Fruit fly (Drosophila melanogaster): ENCODE results near the gene CG10550.

DNA sequence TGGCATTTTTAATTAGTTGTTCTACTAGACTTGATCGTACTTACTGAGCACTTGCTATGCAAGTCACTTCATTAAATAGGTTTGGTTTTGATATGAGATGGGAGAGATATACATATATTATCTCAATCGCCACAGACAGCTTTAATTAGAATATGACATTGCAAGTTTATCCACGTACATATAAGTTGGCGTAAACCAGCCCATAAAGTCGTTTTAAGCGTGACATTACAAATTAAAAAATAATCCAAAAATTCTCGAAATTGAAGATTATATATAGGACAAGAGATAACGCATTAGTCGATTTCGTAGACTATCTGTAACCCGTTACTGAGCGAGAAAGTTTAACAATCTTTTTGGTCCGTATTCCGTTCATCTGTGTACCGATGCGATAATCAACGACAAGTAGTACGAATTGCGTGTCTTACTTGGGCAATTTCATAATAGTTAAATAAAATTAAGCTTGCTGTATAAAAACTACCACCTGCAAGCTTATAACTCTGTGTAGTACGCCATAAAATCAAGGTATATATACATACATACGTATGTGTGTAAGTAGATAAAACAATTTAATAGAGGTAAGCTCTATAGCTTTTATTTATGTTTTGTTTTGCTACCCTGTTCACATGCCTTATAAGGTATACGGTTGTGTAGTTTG lies 12.0 kb upstream of the CG10550 start, which contains the start of gene CG10560:
- TF ChIP-seq psq (optimal IDR thresholded peaks at IDR 0.05) (no peak), pan (optimal IDR thresholded peaks at IDR 0.05) (no peak)

All from whole organism.